Worm (Caenorhabditis elegans): ENCODE data around the gene H14N18.2.

H14N18.2 gene

DNA sequence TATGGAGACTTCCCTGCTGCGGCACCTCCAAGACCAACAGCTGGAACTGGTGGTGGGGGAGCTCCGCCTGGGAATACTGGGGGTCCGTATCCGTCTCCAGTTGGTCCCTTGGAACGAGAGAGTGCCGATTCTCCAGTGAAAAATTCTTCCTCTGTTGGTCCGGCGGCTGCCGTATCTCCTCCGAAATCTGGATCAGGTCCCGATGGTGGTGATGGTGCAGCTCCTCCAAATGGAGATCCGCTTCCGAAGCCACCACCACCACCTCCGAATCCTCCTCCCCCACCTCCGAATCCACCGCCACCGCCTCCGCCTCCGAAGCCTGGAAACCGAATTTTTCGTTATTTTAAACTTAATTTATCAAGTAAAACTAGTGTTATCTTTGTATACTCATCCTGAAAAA, 8.0 kb downstream of the H14N18.2 start:
- TF ChIP-seq F16B12.6 (tag; optimal IDR thresholded peaks at IDR 0.05) (no peak), rnt-1 (tag; optimal IDR thresholded peaks at IDR 0.05) (no peak), fkh-4 (tag; optimal IDR thresholded peaks at IDR 0.05; ENCODE audit: borderline replicate concordance) (no peak), unc-30 (tag; optimal IDR thresholded peaks at IDR 0.05) (no peak), snpc-4 (tag; optimal IDR thresholded peaks at IDR 0.05) (no peak), zip-4 (GFP tag; optimal IDR thresholded peaks at IDR 0.05) (no peak), snu-23 (GFP tag; optimal IDR thresholded peaks at IDR 0.05) (no peak), grh-1 (GFP tag; IDR thresholded peaks at IDR 0.05) (no peak), vab-15 (tag; optimal IDR thresholded peaks at IDR 0.05) (no peak), unc-86 (tag; optimal IDR thresholded peaks at IDR 0.05) (no peak), sptf-1 (tag; optimal IDR thresholded peaks at IDR 0.05) (no peak), lsy-2 (tag; optimal IDR thresholded peaks at IDR 0.05) (no peak), isw-1 (GFP tag; IDR thresholded peaks at IDR 0.05) (no peak), mep-1 (tag; optimal IDR thresholded peaks at IDR 0.05) (no peak), ceh-8 (GFP tag; optimal IDR thresholded peaks at IDR 0.05) (no peak), pqm-1 (tag; optimal IDR thresholded peaks at IDR 0.05) (no peak)

DNA sequence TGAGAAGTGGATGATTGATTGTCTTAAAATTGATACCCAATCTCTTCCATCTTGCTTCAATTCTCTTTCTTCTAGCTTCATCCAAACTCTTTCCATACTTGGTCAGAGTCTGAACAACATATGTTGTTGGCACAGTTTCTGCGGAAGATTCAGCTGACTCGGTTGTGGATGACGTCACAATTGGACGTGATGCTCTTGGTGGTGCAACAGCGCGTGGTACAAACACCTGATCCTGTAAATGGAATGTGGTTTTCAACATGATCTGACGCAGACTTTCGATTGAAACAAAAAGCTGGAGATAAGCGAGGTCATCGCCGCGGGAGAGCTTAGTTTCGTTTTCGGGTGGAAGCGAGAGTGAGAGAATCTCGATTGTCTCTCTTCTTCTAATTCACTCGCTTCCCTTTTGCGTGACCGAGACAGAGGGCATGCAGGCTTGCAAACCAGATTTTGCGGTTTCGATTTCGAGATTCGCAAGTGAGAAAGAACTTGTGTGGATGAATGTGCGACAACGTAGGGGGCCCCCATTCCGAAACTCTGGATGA, 10.1 kb downstream of the H14N18.2 start:
- TF ChIP-seq efl-1 (optimal IDR thresholded peaks at IDR 0.05) (no peak), efl-1 (GFP tag; optimal IDR thresholded peaks at IDR 0.05 in 1 of 2) (peak in 1 of 2 experiments; percentile 68), lsy-2 (tag; optimal IDR thresholded peaks at IDR 0.05) (no peak), blmp-1 (tag; optimal IDR thresholded peaks at IDR 0.05) (peak; percentile 99)

DNA sequence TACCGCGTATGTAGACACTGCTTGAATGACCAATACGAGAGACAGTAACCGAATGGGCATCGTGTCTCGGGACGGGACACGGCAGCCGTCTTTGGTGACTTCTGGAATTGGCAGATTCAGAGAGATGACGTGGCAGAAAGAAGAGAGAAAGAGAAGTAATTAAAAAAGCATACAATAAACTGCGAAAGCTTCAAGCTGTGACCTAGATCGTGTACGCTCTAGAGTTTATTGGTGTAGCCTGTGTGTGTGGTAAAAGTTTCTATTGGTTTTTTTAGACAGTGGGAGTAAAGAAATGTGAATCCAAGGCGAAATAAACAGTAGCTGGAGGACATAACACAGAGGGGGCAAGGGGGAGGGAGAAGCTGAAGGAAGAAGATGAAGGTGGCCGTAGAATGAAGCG, 11.5 kb downstream of the H14N18.2 start, which contains the start of gene T19A5.3:
Gene T19A5.3, minus strand, starts transcription at position 101 of the 400 bp plus-strand sequence.
- no peak for TF ChIP-seq snu-23 (GFP tag; optimal IDR thresholded peaks at IDR 0.05)
- no peak for TF ChIP-seq hlh-4 (tag; optimal IDR thresholded peaks at IDR 0.05)
- no peak for TF ChIP-seq pag-3 (tag; optimal IDR thresholded peaks at IDR 0.05; ENCODE audit: borderline replicate concordance, insufficient read depth)
- no peak for TF ChIP-seq nhr-76 (tag; optimal IDR thresholded peaks at IDR 0.05)
- no peak for TF ChIP-seq snpc-4 (tag; optimal IDR thresholded peaks at IDR 0.05)
- no peak for TF ChIP-seq nhr-20 (tag; optimal IDR thresholded peaks at IDR 0.05)
- TF ChIP-seq nhr-12 (tag; optimal IDR thresholded peaks at IDR 0.05) = no peak
- no peak for TF ChIP-seq mab-9 (GFP tag; IDR thresholded peaks at IDR 0.05)
- no peak for TF ChIP-seq isw-1 (GFP tag; IDR thresholded peaks at IDR 0.05)
- TF ChIP-seq unc-130 (tag; optimal IDR thresholded peaks at IDR 0.05) = no peak
- TF ChIP-seq aha-1 (tag; optimal IDR thresholded peaks at IDR 0.05) = no peak
- no peak for TF ChIP-seq hlh-17 (GFP tag; optimal IDR thresholded peaks at IDR 0.05; ENCODE audit: borderline replicate concordance)
- no peak for TF ChIP-seq dpl-1 (GFP tag; optimal IDR thresholded peaks at IDR 0.05)

DNA sequence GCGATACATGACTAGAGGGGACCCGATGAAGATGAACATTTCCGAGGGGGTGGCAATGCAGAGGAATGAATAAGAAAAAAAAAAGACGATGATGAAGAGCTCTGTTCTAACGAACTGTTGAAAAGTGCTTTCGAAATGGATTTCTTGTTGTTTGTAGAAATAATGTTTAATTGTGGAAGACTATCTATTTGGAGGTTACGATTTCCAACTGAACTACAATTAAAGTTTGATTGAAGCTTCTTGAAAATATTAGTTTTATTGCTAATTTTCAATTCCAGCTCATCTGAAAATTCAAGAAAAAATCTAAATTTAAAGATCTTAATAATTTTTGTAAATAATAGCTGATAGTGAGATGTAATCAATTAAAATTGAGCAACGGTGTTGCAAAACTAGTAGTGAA, 12.1 kb downstream of the H14N18.2 start:
- TF ChIP-seq fkh-4 (tag; optimal IDR thresholded peaks at IDR 0.05; ENCODE audit: borderline replicate concordance) = no peak
- no peak for TF ChIP-seq dpl-1 (GFP tag; optimal IDR thresholded peaks at IDR 0.05)
- no peak for TF ChIP-seq hpl-2 (GFP tag; optimal IDR thresholded peaks at IDR 0.05)
- no peak for TF ChIP-seq nhr-47 (tag; optimal IDR thresholded peaks at IDR 0.05)
- no peak for TF ChIP-seq fkh-10 (GFP tag; optimal IDR thresholded peaks at IDR 0.05)
- TF ChIP-seq xbp-1 (tag; optimal IDR thresholded peaks at IDR 0.05) = no peak
- no peak for TF ChIP-seq lin-15B (tag; optimal IDR thresholded peaks at IDR 0.05)
- no peak for TF ChIP-seq rnt-1 (tag; optimal IDR thresholded peaks at IDR 0.05)

DNA sequence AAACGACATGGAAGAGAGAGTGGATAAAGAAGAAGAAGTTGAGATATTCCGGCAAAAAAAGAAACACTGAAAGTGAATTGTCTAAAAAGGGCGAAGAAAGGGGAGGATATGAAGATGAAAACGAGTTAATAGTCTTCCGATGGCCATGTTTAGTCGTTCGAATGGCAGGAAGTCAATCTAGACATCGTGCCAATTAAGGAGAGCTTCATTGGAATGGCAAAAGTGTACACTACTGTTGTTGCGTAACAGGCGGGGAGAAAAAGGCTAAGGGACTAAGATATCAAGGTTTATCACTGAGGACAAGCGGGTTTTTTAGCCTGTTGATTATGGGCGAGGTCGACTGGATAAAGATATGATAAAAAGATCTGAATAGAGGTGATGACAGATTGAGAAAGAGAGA, 13.7 kb downstream of the H14N18.2 start:
- TF ChIP-seq elt-2 (tag; optimal IDR thresholded peaks at IDR 0.05) (no peak), sup-37 (GFP tag; optimal IDR thresholded peaks at IDR 0.05) (no peak), nhr-47 (tag; optimal IDR thresholded peaks at IDR 0.05) (no peak), fkh-4 (tag; optimal IDR thresholded peaks at IDR 0.05; ENCODE audit: borderline replicate concordance) (no peak), unc-62 (GFP tag; optimal IDR thresholded peaks at IDR 0.05) (no peak), C34B4.2 (tag; optimal IDR thresholded peaks at IDR 0.05) (no peak), nhr-84 (tag; optimal IDR thresholded peaks at IDR 0.05) (no peak), ceh-63 (GFP tag; optimal IDR thresholded peaks at IDR 0.05) (no peak), fkh-8 (tag; optimal IDR thresholded peaks at IDR 0.05) (no peak), swsn-7 (tag; optimal IDR thresholded peaks at IDR 0.05) (no peak), ceh-90 (tag; optimal IDR thresholded peaks at IDR 0.05) (no peak), blmp-1 (tag; optimal IDR thresholded peaks at IDR 0.05) (no peak)

Data from whole organism, L1 larva.